Worm (Caenorhabditis elegans): ENCODE data around the gene snn-1.
A peak's percentile ranks its signal among the peaks of the same experiment; 100 is the strongest.

snn-1 gene

ce11 chrIV:1824065-1824531, 9.2 kb upstream of the snn-1 start, which contains the start of gene cmk-1 (continued):
- TF ChIP-seq nhr-71 (tag; optimal IDR thresholded peaks at IDR 0.05) (peak; percentile 80), sptf-1 (tag; optimal IDR thresholded peaks at IDR 0.05) (no peak), nhr-76 (tag; optimal IDR thresholded peaks at IDR 0.05) (no peak), hlh-4 (tag; optimal IDR thresholded peaks at IDR 0.05) (no peak), xbp-1 (tag; optimal IDR thresholded peaks at IDR 0.05) (peak; percentile 40), ceh-88 (GFP tag; IDR thresholded peaks at IDR 0.05) (no peak), hpl-2 (GFP tag; optimal IDR thresholded peaks at IDR 0.05) (no peak), skn-1 (tag; optimal IDR thresholded peaks at IDR 0.05) (no peak), ceh-63 (GFP tag; optimal IDR thresholded peaks at IDR 0.05) (no peak), ztf-11 (tag; optimal IDR thresholded peaks at IDR 0.05) (peak in 1 of 2 experiments; percentile 20), mdl-1 (tag; optimal IDR thresholded peaks at IDR 0.05) (peak in 1 of 2 experiments; percentile 16), sup-37 (GFP tag; optimal IDR thresholded peaks at IDR 0.05) (no peak), zag-1 (tag; optimal IDR thresholded peaks at IDR 0.05) (no peak), nhr-11 (tag; optimal IDR thresholded peaks at IDR 0.05) (no peak), nhr-47 (tag; optimal IDR thresholded peaks at IDR 0.05) (peak; percentile 79), lin-35 (GFP tag; optimal IDR thresholded peaks at IDR 0.05) (peak in 1 of 2 experiments; percentile 30), ama-1 (optimal IDR thresholded peaks at IDR 0.05) (no peak), nhr-12 (tag; optimal IDR thresholded peaks at IDR 0.05) (no peak), fkh-8 (tag; optimal IDR thresholded peaks at IDR 0.05) (peak; percentile 97), aly-2 (tag; optimal IDR thresholded peaks at IDR 0.05) (no peak), isw-1 (GFP tag; IDR thresholded peaks at IDR 0.05) (peak; percentile 45), elt-2 (tag; optimal IDR thresholded peaks at IDR 0.05) (no peak), lsy-2 (tag; optimal IDR thresholded peaks at IDR 0.05) (peak; percentile 43 to 62), fkh-4 (tag; optimal IDR thresholded peaks at IDR 0.05; ENCODE audit: borderline replicate concordance) (no peak), nhr-237 (tag; optimal IDR thresholded peaks at IDR 0.05) (no peak), C04F5.9 (tag; optimal IDR thresholded peaks at IDR 0.05) (no peak), lin-13 (GFP tag; optimal IDR thresholded peaks at IDR 0.05) (no peak), efl-1 (optimal IDR thresholded peaks at IDR 0.05) (peak; percentile 29 to 36), efl-1 (GFP tag; optimal IDR thresholded peaks at IDR 0.05 in 1 of 2) (no peak), nhr-19 (GFP tag; conservative IDR thresholded peaks at IDR 0.05) (peak; percentile 36), snpc-4 (tag; optimal IDR thresholded peaks at IDR 0.05) (no peak), grh-1 (GFP tag; IDR thresholded peaks at IDR 0.05) (no peak), rnt-1 (tag; optimal IDR thresholded peaks at IDR 0.05) (peak; percentile 62), ceh-8 (GFP tag; optimal IDR thresholded peaks at IDR 0.05) (peak; percentile 62), nhr-77 (tag; optimal IDR thresholded peaks at IDR 0.05) (no peak), mep-1 (tag; optimal IDR thresholded peaks at IDR 0.05) (peak; percentile 18), ces-1 (GFP tag; optimal IDR thresholded peaks at IDR 0.05) (peak; percentile 38), unc-62 (GFP tag; optimal IDR thresholded peaks at IDR 0.05) (no peak), Y116A8C.19 (tag; optimal IDR thresholded peaks at IDR 0.05; ENCODE audit: borderline replicate concordance) (no peak), unc-130 (tag; optimal IDR thresholded peaks at IDR 0.05) (no peak), nhr-85 (tag) (no peak), dpl-1 (GFP tag; optimal IDR thresholded peaks at IDR 0.05) (peak in 1 of 3 experiments; percentile 21), unc-30 (tag; optimal IDR thresholded peaks at IDR 0.05) (no peak), ceh-90 (tag; optimal IDR thresholded peaks at IDR 0.05) (no peak), elt-3 (tag; optimal IDR thresholded peaks at IDR 0.05) (no peak), pqm-1 (tag; optimal IDR thresholded peaks at IDR 0.05) (no peak), blmp-1 (tag; optimal IDR thresholded peaks at IDR 0.05) (no peak), ets-5 (GFP tag; IDR thresholded peaks at IDR 0.05) (no peak), egl-27 (tag; optimal IDR thresholded peaks at IDR 0.05) (no peak), nhr-28 (tag; optimal IDR thresholded peaks at IDR 0.05) (no peak), nhr-90 (tag; optimal IDR thresholded peaks at IDR 0.05; ENCODE audit: poor library complexity) (no peak), hlh-17 (GFP tag; optimal IDR thresholded peaks at IDR 0.05; ENCODE audit: borderline replicate concordance) (no peak), mef-2 (tag; optimal IDR thresholded peaks at IDR 0.05) (no peak), irx-1 (tag; optimal IDR thresholded peaks at IDR 0.05) (no peak)

Measured in whole organism, L1 larva.